Worm (Caenorhabditis elegans) whole organism, L3 larva: Measurements from ENCODE around the gene EGAP4.1.

Experiments used
- R02D3.7 ChIP-seq: fragments of 150-350 bp; optimal IDR thresholded peaks from 2 replicates; lab custom pipeline; 2014; ENCODE audit warnings: missing biosample characterization, missing genetic modification characterization
- ZK546.5 ChIP-seq: sonication (generic microtip); optimal IDR thresholded peaks from 2 replicates; lab custom pipeline; 2017; ENCODE audit warnings: missing biosample characterization, missing genetic modification characterization
- aly-2 ChIP-seq: fragments of 150-350 bp; optimal IDR thresholded peaks from 2 replicates; lab custom pipeline; 2014; ENCODE audit warnings: missing biosample characterization, missing genetic modification characterization
- ama-1 ChIP-seq: fragments of 150-350 bp; optimal IDR thresholded peaks from 2 replicates; lab custom pipeline; 2018
- ceh-28 ChIP-seq: fragments of 150-350 bp; optimal IDR thresholded peaks from 2 replicates; lab custom pipeline; 2014; ENCODE audit warnings: missing biosample characterization, missing genetic modification reagents, missing genetic modification characterization
- ceh-82 ChIP-seq: fragments of 150-350 bp; optimal IDR thresholded peaks from 2 replicates; lab custom pipeline; 2014; ENCODE audit warnings: missing biosample characterization, missing genetic modification characterization
- ceh-9 ChIP-seq: sonication (generic microtip); optimal IDR thresholded peaks from 2 replicates; lab custom pipeline; 2018; ENCODE audit warnings: missing biosample characterization, missing genetic modification characterization
- daf-12 ChIP-seq: fragments of 150-350 bp; optimal IDR thresholded peaks from 2 replicates; lab custom pipeline; 2014; ENCODE audit warnings: missing biosample characterization, missing genetic modification reagents, missing genetic modification characterization
- egl-27 ChIP-seq: sonication (generic microtip); optimal IDR thresholded peaks from 4 replicates; lab custom pipeline; 2017; ENCODE audit warnings: missing biosample characterization, missing genetic modification reagents, missing genetic modification characterization
- egl-5 ChIP-seq: fragments of 150-350 bp; optimal IDR thresholded peaks from 2 replicates; lab custom pipeline; 2017; ENCODE audit warnings: missing biosample characterization, missing genetic modification reagents, missing genetic modification characterization, inconsistent platforms
- elt-1 ChIP-seq: fragments of 150-350 bp; optimal IDR thresholded peaks from 2 replicates; lab custom pipeline; 2014; ENCODE audit warnings: missing biosample characterization, missing genetic modification characterization
- elt-2 ChIP-seq: sonication (generic microtip); optimal IDR thresholded peaks from 2 replicates; lab custom pipeline; 2016; ENCODE audit warnings: missing genetic modification reagents, mild to moderate bottlenecking, missing genetic modification characterization, missing compliant biosample characterization
- elt-3 ChIP-seq, 3 experiments: fragments of 150-350 bp in 1 of 3; sonication (generic microtip) in 2 of 3; optimal IDR thresholded peaks; 2 replicates in 2 of 3; 4 replicates in 1 of 3; lab custom pipeline; 2014 to 2017; ENCODE audit warnings: missing biosample characterization in 3 of 3, missing genetic modification characterization in 3 of 3
- eor-1 ChIP-seq, 2 experiments: fragments of 150-350 bp; optimal IDR thresholded peaks; 2 replicates each; lab custom pipeline; 2014 to 2018; ENCODE audit warnings: missing biosample characterization in 2 of 2, missing genetic modification characterization in 2 of 2
- fkh-10 ChIP-seq: sonication (generic microtip); optimal IDR thresholded peaks from 2 replicates; lab custom pipeline; 2017; ENCODE audit warnings: missing biosample characterization, missing genetic modification reagents, missing genetic modification characterization
- fkh-2 ChIP-seq: fragments of 150-350 bp; optimal IDR thresholded peaks from 2 replicates; lab custom pipeline; 2014; ENCODE audit warnings: missing biosample characterization, missing genetic modification reagents, missing genetic modification characterization
- jun-1 ChIP-seq: fragments of 150-350 bp; optimal IDR thresholded peaks from 2 replicates; lab custom pipeline; 2014; ENCODE audit warnings: missing biosample characterization, missing genetic modification reagents, missing genetic modification characterization
- lin-39 ChIP-seq: fragments of 150-350 bp; optimal IDR thresholded peaks from 2 replicates; lab custom pipeline; 2018; ENCODE audit warnings: missing biosample characterization, missing genetic modification reagents, missing genetic modification characterization
- lsy-12 ChIP-seq: sonication (generic microtip); optimal IDR thresholded peaks from 2 replicates; lab custom pipeline; 2016; ENCODE audit warnings: mild to moderate bottlenecking, missing genetic modification characterization, missing compliant biosample characterization
- mdl-1 ChIP-seq: fragments of 150-350 bp; optimal IDR thresholded peaks from 2 replicates; lab custom pipeline; 2014; ENCODE audit warnings: missing biosample characterization, missing genetic modification characterization
- nfya-1 ChIP-seq: sonication (generic microtip); optimal IDR thresholded peaks from 2 replicates; lab custom pipeline; 2017; ENCODE audit warnings: missing genetic modification characterization, mild to moderate bottlenecking, missing compliant biosample characterization, antibody characterized with exemption, moderate library complexity; ENCODE audit not compliant: insufficient read depth
- nhr-11 ChIP-seq: fragments of 150-350 bp; optimal IDR thresholded peaks from 2 replicates; lab custom pipeline; 2014; ENCODE audit warnings: missing biosample characterization, missing genetic modification characterization
- nhr-12 ChIP-seq: fragments of 150-350 bp; optimal IDR thresholded peaks from 2 replicates; lab custom pipeline; 2014; ENCODE audit warnings: missing biosample characterization, missing genetic modification characterization
- nhr-23 ChIP-seq: fragments of 150-350 bp; optimal IDR thresholded peaks from 2 replicates; lab custom pipeline; 2014; ENCODE audit warnings: missing biosample characterization, missing genetic modification reagents, missing genetic modification characterization
- nhr-237 ChIP-seq: fragments of 150-350 bp; optimal IDR thresholded peaks from 2 replicates; lab custom pipeline; 2014; ENCODE audit warnings: missing biosample characterization, missing genetic modification characterization
- nhr-25 ChIP-seq: sonication (generic microtip); optimal IDR thresholded peaks from 2 replicates; lab custom pipeline; 2017; ENCODE audit warnings: missing biosample characterization, missing genetic modification characterization
- nhr-76 ChIP-seq: fragments of 150-350 bp; sonication (generic microtip); optimal IDR thresholded peaks from 5 replicates; lab custom pipeline; 2014; ENCODE audit warnings: missing biosample characterization, missing genetic modification characterization
- pha-4 ChIP-seq: fragments of 150-350 bp; optimal IDR thresholded peaks from 2 replicates; lab custom pipeline; 2014; ENCODE audit warnings: missing biosample characterization, missing genetic modification reagents, missing genetic modification characterization
- pqm-1 ChIP-seq: fragments of 150-350 bp; optimal IDR thresholded peaks from 2 replicates; lab custom pipeline; 2017; ENCODE audit warnings: missing biosample characterization, missing genetic modification characterization, inconsistent platforms
- sea-2 ChIP-seq: fragments of 150-350 bp; sonication (generic microtip); optimal IDR thresholded peaks from 4 replicates; lab custom pipeline; 2014; ENCODE audit warnings: missing biosample characterization, missing genetic modification reagents, missing genetic modification characterization
- skn-1 ChIP-seq: fragments of 150-350 bp; optimal IDR thresholded peaks from 2 replicates; lab custom pipeline; 2014; ENCODE audit warnings: missing biosample characterization, missing genetic modification characterization
- snpc-4 ChIP-seq: fragments of 150-350 bp; optimal IDR thresholded peaks from 2 replicates; lab custom pipeline; 2014; ENCODE audit warnings: missing biosample characterization, missing genetic modification characterization
- tbx-2 ChIP-seq: sonication (generic microtip); optimal IDR thresholded peaks from 2 replicates; lab custom pipeline; 2016; ENCODE audit warnings: mild to moderate bottlenecking, missing genetic modification characterization, missing compliant biosample characterization
- unc-39 ChIP-seq: sonication (generic microtip); optimal IDR thresholded peaks from 4 replicates; lab custom pipeline; 2017; ENCODE audit warnings: missing biosample characterization, missing genetic modification characterization
- unc-62 ChIP-seq: fragments of 150-350 bp; sonication (generic microtip); optimal IDR thresholded peaks from 4 replicates; lab custom pipeline; 2014; ENCODE audit warnings: missing biosample characterization, missing genetic modification reagents, missing genetic modification characterization
- zag-1 ChIP-seq: fragments of 150-350 bp; optimal IDR thresholded peaks from 2 replicates; lab custom pipeline; 2014; ENCODE audit warnings: missing biosample characterization, missing genetic modification characterization
- ztf-4 ChIP-seq: fragments of 150-350 bp; optimal IDR thresholded peaks from 2 replicates; lab custom pipeline; 2014; ENCODE audit warnings: missing biosample characterization, missing genetic modification characterization

The EGAP4.1 gene

DNA sequence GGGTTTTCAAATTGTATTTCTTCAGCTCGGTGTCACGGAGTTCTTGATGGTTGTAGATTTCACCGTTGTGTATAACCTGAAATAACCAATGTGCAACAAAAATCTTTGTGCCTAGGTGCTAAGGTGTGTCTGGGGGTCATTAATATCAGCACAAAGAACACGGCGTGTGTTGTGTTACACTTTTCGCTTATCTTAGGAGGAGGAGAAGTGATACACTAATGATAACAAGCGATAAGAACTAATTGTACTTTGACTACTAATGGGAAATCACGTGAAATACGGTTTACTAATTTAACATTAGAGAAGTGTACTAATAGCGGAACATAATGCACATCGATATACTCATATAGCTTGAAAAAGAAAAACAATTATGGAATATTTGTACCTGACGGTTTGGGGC is 23.0 kb upstream of the EGAP4.1 start (continued):
- TF ChIP-seq sea-2, result no peak
- no peak for TF ChIP-seq ZK546.5 (tag; lab: Kevin White, UChicago)
- no peak for TF ChIP-seq nhr-237
- TF ChIP-seq nfya-1, result no peak
- no peak for TF ChIP-seq unc-39 (tag; lab: Kevin White, UChicago)
- TF ChIP-seq aly-2 (tag; lab: Kevin White, UChicago), result no peak
- TF ChIP-seq pha-4 (tag; lab: Kevin White, UChicago), result peak; percentile 74

DNA sequence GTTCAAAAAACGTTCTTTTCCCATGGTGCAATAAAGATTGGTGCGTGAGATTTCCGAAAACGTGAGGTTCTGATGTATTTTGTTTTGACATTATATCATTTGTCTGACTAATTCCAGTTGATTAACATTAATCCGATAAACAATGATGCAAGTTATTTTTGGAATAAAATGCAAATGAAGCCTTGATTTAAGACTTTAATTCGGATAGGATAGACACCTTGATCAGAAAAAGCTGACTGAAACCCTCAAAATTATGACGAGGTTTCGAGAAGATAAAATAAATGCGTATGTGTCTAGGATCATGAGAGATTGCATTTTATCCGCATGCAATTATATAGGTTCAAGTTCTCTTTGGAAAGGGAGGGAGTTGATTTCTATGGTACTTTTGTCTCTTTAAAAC is 18.3 kb upstream of the EGAP4.1 start:
- no peak for TF ChIP-seq daf-12 (tag; lab: Kevin White, UChicago)
- no peak for TF ChIP-seq lin-39 (tag; lab: Kevin White, UChicago)
- TF ChIP-seq mdl-1 (tag; lab: Kevin White, UChicago), result no peak
- no peak for TF ChIP-seq ceh-28 (tag; lab: Kevin White, UChicago)
- no peak for TF ChIP-seq egl-27 (tag; lab: Kevin White, UChicago)
- TF ChIP-seq snpc-4 (tag; lab: Kevin White, UChicago), result no peak
- TF ChIP-seq skn-1 (tag; lab: Kevin White, UChicago), result no peak
- TF ChIP-seq elt-1 (tag; lab: Kevin White, UChicago), result no peak
- TF ChIP-seq ceh-82 (tag; lab: Kevin White, UChicago), result no peak
- no peak for TF ChIP-seq nfya-1
- no peak for TF ChIP-seq egl-5 (tag; lab: Kevin White, UChicago)
- TF ChIP-seq jun-1 (tag; lab: Kevin White, UChicago), result no peak
- no peak for TF ChIP-seq zag-1 (tag; lab: Kevin White, UChicago)
- TF ChIP-seq ama-1, result no peak
- TF ChIP-seq nhr-11 (tag; lab: Kevin White, UChicago), result no peak
- TF ChIP-seq nhr-76, result no peak
- TF ChIP-seq nhr-25, result no peak
- no peak for TF ChIP-seq ztf-4 (tag; lab: Kevin White, UChicago)

DNA sequence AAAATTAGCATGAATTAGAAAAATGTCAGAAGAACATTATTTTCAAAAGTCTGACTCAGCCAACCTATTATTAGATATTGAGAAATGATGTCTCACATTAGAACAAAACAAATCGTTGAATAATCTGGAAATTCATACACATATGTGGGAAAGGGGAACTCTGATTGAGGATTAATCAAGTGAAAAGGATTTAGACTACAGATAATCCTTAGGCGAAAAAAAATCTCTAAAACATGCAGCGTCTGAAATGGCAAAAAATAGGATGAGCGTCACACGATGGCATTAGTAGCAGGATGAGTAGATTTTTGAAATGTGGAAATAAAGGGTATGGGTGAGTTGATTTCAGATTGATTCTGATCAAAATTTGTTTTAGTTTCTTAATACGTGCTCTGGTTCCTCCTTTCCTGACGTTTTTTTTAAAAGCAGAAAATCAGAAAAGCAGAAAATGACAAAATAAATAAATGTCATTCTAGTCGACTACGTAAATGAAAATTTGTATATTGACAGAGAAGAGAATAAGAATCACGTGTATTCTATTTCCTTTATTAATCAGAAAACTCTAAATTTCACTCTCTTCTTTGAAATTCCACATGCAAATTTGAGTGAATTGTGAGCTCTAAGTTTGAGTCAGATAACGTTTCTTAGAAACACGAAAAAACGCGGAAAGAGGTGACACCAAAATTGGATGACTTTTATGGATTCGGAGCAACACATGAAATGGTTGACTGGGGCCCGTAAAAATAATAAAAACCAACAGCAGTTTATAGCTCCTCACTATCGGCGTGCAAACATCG is 17.2 kb upstream of the EGAP4.1 start:
- TF ChIP-seq lsy-12 (tag; lab: Kevin White, UChicago) (no peak), nhr-25 (no peak), pqm-1 (tag; lab: Kevin White, UChicago) (no peak), elt-3 (tag; optimal IDR thresholded peaks at IDR 0.05; lab: Kevin White, UChicago) (no peak), jun-1 (tag; lab: Kevin White, UChicago) (no peak), nhr-11 (tag; lab: Kevin White, UChicago) (no peak), nhr-23 (tag; lab: Kevin White, UChicago) (no peak), elt-2 (tag; lab: Kevin White, UChicago) (no peak), unc-39 (tag; lab: Kevin White, UChicago) (no peak), fkh-2 (tag; lab: Kevin White, UChicago) (no peak), mdl-1 (tag; lab: Kevin White, UChicago) (no peak), aly-2 (tag; lab: Kevin White, UChicago) (no peak), egl-27 (tag; lab: Kevin White, UChicago) (no peak), sea-2 (no peak), tbx-2 (tag; lab: Kevin White, UChicago) (no peak)
- TF ChIP-seq, all 47 proteins: peak for 0

DNA sequence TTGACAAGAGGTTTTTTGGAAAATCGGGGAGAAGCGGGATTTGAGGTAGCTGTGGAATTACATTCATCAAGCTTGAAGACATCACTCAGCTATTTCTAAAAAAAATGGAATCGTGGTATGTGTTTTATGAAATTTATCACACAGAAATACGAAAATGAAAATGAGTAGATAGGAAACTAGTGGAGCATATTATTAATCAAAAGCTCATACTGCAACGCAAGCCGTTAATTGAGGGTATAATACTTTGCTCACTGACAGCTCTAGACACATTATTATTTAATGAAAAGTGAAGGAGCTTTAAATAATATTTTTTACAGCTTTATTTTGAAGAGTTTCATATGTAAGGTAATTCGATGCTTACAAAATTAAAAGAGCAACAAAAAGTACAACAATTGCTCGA is 15.7 kb upstream of the EGAP4.1 start, which contains the start of gene M02D8.7:
TSS of gene M02D8.7 (minus strand) at position 101 of the 400 bp plus-strand sequence.
- TF ChIP-seq ztf-4 (tag; lab: Kevin White, UChicago), result no peak
- no peak for TF ChIP-seq elt-1 (tag; lab: Kevin White, UChicago)
- TF ChIP-seq sea-2, result no peak
- TF ChIP-seq fkh-10 (GFP tag; lab: Kevin White, UChicago), result no peak
- TF ChIP-seq skn-1 (tag; lab: Kevin White, UChicago), result no peak
- no peak for TF ChIP-seq tbx-2 (tag; lab: Kevin White, UChicago)
- TF ChIP-seq nhr-237, result no peak

DNA sequence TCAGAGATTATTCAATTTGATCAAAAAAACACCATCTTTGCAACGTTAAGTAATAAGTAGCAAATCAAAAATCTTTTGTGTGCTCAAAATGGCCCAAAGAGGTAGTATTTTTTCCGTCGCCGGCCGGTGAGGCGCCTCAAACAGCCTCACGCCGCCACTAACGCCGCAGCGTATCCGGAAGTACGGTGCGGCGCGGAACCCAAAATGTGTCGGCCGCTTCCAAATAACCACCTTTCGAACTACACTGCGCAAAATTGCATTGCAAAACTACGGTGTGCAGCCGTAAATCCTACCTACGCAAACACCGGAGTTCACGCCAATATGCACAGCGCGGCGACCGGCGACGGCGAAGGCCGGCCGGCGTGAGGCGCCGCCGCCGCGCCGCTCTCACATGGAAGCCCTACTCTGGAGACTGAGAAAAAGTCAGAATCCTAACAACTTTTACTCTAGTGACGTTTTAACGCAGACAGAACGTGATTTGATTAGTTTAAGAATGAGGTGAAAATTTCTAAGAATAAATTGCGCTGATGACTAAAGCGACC is 14.5 kb upstream of the EGAP4.1 start:
- TF ChIP-seq unc-62, result no peak
- TF ChIP-seq egl-27 (tag; lab: Kevin White, UChicago), result no peak
- no peak for TF ChIP-seq daf-12 (tag; lab: Kevin White, UChicago)
- TF ChIP-seq nhr-12 (tag; lab: Kevin White, UChicago), result no peak
- no peak for TF ChIP-seq R02D3.7 (tag; lab: Kevin White, UChicago)
- no peak for TF ChIP-seq ceh-9 (tag; lab: Kevin White, UChicago)
- TF ChIP-seq fkh-10 (GFP tag; lab: Kevin White, UChicago), result no peak
- no peak for TF ChIP-seq zag-1 (tag; lab: Kevin White, UChicago)
- no peak for TF ChIP-seq ceh-28 (tag; lab: Kevin White, UChicago)
- TF ChIP-seq mdl-1 (tag; lab: Kevin White, UChicago), result no peak
- TF ChIP-seq pqm-1 (tag; lab: Kevin White, UChicago), result no peak
- TF ChIP-seq eor-1 (tag; optimal IDR thresholded peaks at IDR 0.05; lab: Kevin White, UChicago), result no peak
- no peak for TF ChIP-seq elt-3 (tag; optimal IDR thresholded peaks at IDR 0.05; lab: Kevin White, UChicago)
